Worm (Caenorhabditis elegans) whole organism, young adult: ENCODE data around the gene nspd-6.

Experiments used
- B0019.2 ChIP-seq: fragments of 200-800 bp; sonication (Bioruptor generic); conservative IDR thresholded peaks from 2 replicates; pipeline ENCODE4 v1.3.6; 2022; ENCODE audit warnings: missing genetic modification reagents, missing genetic modification characterization, missing compliant biosample characterization
- B0035.1 ChIP-seq: sonication (generic microtip); optimal IDR thresholded peaks from 2 replicates; lab custom pipeline; 2016; ENCODE audit warnings: missing genetic modification characterization, mild to moderate bottlenecking, missing compliant biosample characterization, missing genotype, missing genetic modification reagents
- B0261.1 ChIP-seq: sonication (generic microtip); optimal IDR thresholded peaks from 2 replicates; lab custom pipeline; 2016; ENCODE audit warnings: mild to moderate bottlenecking, missing genetic modification characterization, moderate library complexity, missing compliant biosample characterization
- F49E8.2 ChIP-seq: sonication (generic microtip); optimal IDR thresholded peaks from 3 replicates; lab custom pipeline; 2017; ENCODE audit warnings: missing genetic modification characterization, mild to moderate bottlenecking, missing compliant biosample characterization, antibody characterized with exemption, moderate library complexity; ENCODE audit not compliant: insufficient read depth
- T07F8.4 ChIP-seq: sonication (generic microtip); optimal IDR thresholded peaks from 2 replicates; lab custom pipeline; 2016; ENCODE audit warnings: mild to moderate bottlenecking, missing genetic modification characterization, moderate library complexity, missing compliant biosample characterization
- T26A5.8 ChIP-seq: sonication (generic microtip); optimal IDR thresholded peaks from 2 replicates; lab custom pipeline; 2016; ENCODE audit warnings: missing genetic modification characterization, missing compliant biosample characterization
- Y53F4B.3 ChIP-seq: fragments of 200-800 bp; sonication (Bioruptor generic); IDR thresholded peaks from 2 replicates; pipeline ENCODE4 v1.3.6; 2022; ENCODE audit warnings: missing genetic modification reagents, missing genetic modification characterization, missing compliant biosample characterization
- Y53G8AR.9 ChIP-seq: fragments of 200-800 bp; sonication (Bioruptor generic); conservative IDR thresholded peaks from 2 replicates; pipeline ENCODE4 v1.3.6; 2022; ENCODE audit warnings: missing genetic modification reagents, missing genetic modification characterization, missing compliant biosample characterization
- Y56A3A.18 ChIP-seq: fragments of 200-800 bp; sonication (Bioruptor generic); IDR thresholded peaks from 2 replicates; pipeline ENCODE4 v1.3.6; 2022; ENCODE audit warnings: missing genetic modification reagents, missing genetic modification characterization, missing compliant biosample characterization
- ama-1 ChIP-seq, 3 experiments: fragments of 150-350 bp in 1 of 3; sonication (generic microtip) in 2 of 3; optimal IDR thresholded peaks; 2 replicates each; lab custom pipeline; 2014 to 2018; ENCODE audit warnings: missing biosample characterization in 2 of 3, missing genetic modification characterization in 2 of 3, missing genetic modification reagents in 2 of 3
- aptf-2 ChIP-seq: fragments of 200-800 bp; sonication (Bioruptor generic); conservative IDR thresholded peaks from 2 replicates; pipeline ENCODE4 v1.3.6; 2022; ENCODE audit warnings: missing genetic modification reagents, missing genetic modification characterization, missing compliant biosample characterization
- atf-7 ChIP-seq: sonication (generic microtip); optimal IDR thresholded peaks from 2 replicates; lab custom pipeline; 2017; ENCODE audit warnings: mild to moderate bottlenecking, missing genetic modification characterization, missing compliant biosample characterization
- athp-1 ChIP-seq: sonication (generic microtip); optimal IDR thresholded peaks from 2 replicates; lab custom pipeline; 2017; ENCODE audit warnings: mild to moderate bottlenecking, missing genetic modification characterization, missing compliant biosample characterization
- attf-3 ChIP-seq: fragments of 200-800 bp; sonication (Bioruptor generic); conservative IDR thresholded peaks from 2 replicates; pipeline ENCODE4 v1.3.6; 2022; ENCODE audit warnings: missing genetic modification reagents, missing genetic modification characterization, missing compliant biosample characterization
- attf-6 ChIP-seq: fragments of 200-800 bp; sonication (Bioruptor generic); IDR thresholded peaks from 2 replicates; pipeline ENCODE4 v1.3.6; 2022; ENCODE audit warnings: missing genetic modification reagents, missing genetic modification characterization, missing compliant biosample characterization
- ccch-3 ChIP-seq: fragments of 200-800 bp; sonication (Bioruptor generic); optimal IDR thresholded peaks from 2 replicates; lab custom pipeline; 2018; ENCODE audit warnings: mild to moderate bottlenecking, missing genetic modification characterization, missing compliant biosample characterization
- ceh-27 ChIP-seq: fragments of 200-800 bp; sonication (Bioruptor generic); optimal IDR thresholded peaks from 2 replicates; lab custom pipeline; 2018; ENCODE audit warnings: mild to moderate bottlenecking, missing genetic modification characterization, moderate library complexity, missing compliant biosample characterization
- ceh-79 ChIP-seq: sonication (generic microtip); optimal IDR thresholded peaks from 2 replicates; lab custom pipeline; 2017; ENCODE audit warnings: mild to moderate bottlenecking, missing genetic modification characterization, missing compliant biosample characterization
- chd-7 ChIP-seq: sonication (generic microtip); optimal IDR thresholded peaks from 2 replicates; lab custom pipeline; 2016; ENCODE audit warnings: mild to moderate bottlenecking, missing genetic modification characterization, moderate library complexity, missing compliant biosample characterization
- dpff-1 ChIP-seq: sonication (generic microtip); optimal IDR thresholded peaks from 2 replicates; lab custom pipeline; 2017; ENCODE audit warnings: mild to moderate bottlenecking, missing genetic modification characterization, missing compliant biosample characterization
- efl-1 ChIP-seq: fragments of 150-350 bp; optimal IDR thresholded peaks from 2 replicates; lab custom pipeline; 2014; ENCODE audit warnings: missing biosample characterization, missing genetic modification reagents, missing genetic modification characterization
- egl-44 ChIP-seq: fragments of 200-800 bp; sonication (Bioruptor generic); IDR thresholded peaks from 2 replicates; pipeline ENCODE4 v1.3.6; 2022; ENCODE audit warnings: missing genetic modification reagents, missing genetic modification characterization, missing compliant biosample characterization
- egrh-3 ChIP-seq: fragments of 200-800 bp; sonication (Bioruptor generic); IDR thresholded peaks from 2 replicates; pipeline ENCODE4 v1.3.6; 2022; ENCODE audit warnings: missing genetic modification reagents, missing genetic modification characterization, missing compliant biosample characterization
- ekl-4 ChIP-seq: fragments of 200-800 bp; sonication (Bioruptor generic); IDR thresholded peaks from 2 replicates; pipeline ENCODE4 v1.3.6; 2022; ENCODE audit warnings: missing genetic modification reagents, missing genetic modification characterization, missing compliant biosample characterization
- ets-4 ChIP-seq: fragments of 200-800 bp; sonication (Bioruptor generic); optimal IDR thresholded peaks from 2 replicates; lab custom pipeline; 2018; ENCODE audit warnings: mild to moderate bottlenecking, missing genetic modification characterization, missing compliant biosample characterization
- fkh-3 ChIP-seq: sonication (generic microtip); optimal IDR thresholded peaks from 2 replicates; lab custom pipeline; 2016; ENCODE audit warnings: mild to moderate bottlenecking, missing genetic modification characterization, missing compliant biosample characterization
- gei-17 ChIP-seq: fragments of 200-800 bp; sonication (Bioruptor generic); optimal IDR thresholded peaks from 2 replicates; lab custom pipeline; 2018; ENCODE audit warnings: mild to moderate bottlenecking, missing genetic modification characterization, missing compliant biosample characterization
- lin-26 ChIP-seq: fragments of 200-800 bp; sonication (Bioruptor generic); IDR thresholded peaks from 2 replicates; pipeline ENCODE4 v1.3.6; 2022; ENCODE audit warnings: missing genetic modification reagents, missing genetic modification characterization, missing compliant biosample characterization
- lin-40 ChIP-seq: sonication (generic microtip); optimal IDR thresholded peaks from 2 replicates; lab custom pipeline; 2016; ENCODE audit warnings: missing genetic modification characterization, mild to moderate bottlenecking, missing compliant biosample characterization, missing genotype, missing genetic modification reagents
- lir-1 ChIP-seq: fragments of 200-800 bp; sonication (Bioruptor generic); conservative IDR thresholded peaks from 2 replicates; pipeline ENCODE4 v1.3.6; 2022; ENCODE audit warnings: missing genetic modification reagents, missing genetic modification characterization, missing compliant biosample characterization
- lsl-1 ChIP-seq: fragments of 200-800 bp; sonication (Bioruptor generic); optimal IDR thresholded peaks from 2 replicates; lab custom pipeline; 2018; ENCODE audit warnings: mild to moderate bottlenecking, missing genetic modification characterization, moderate library complexity, missing compliant biosample characterization
- mcd-1 ChIP-seq: fragments of 200-800 bp; sonication (Bioruptor generic); IDR thresholded peaks from 2 replicates; pipeline ENCODE4 v1.3.6; 2022; ENCODE audit warnings: missing genetic modification reagents, missing genetic modification characterization, missing compliant biosample characterization
- nfya-1 ChIP-seq: sonication (generic microtip); optimal IDR thresholded peaks from 2 replicates; lab custom pipeline; 2017; ENCODE audit warnings: antibody characterized with exemption, missing compliant biosample characterization, missing genetic modification characterization, borderline replicate concordance; ENCODE audit not compliant: insufficient read depth
- nhr-179 ChIP-seq: sonication (generic microtip); optimal IDR thresholded peaks from 2 replicates; lab custom pipeline; 2016; ENCODE audit warnings: mild to moderate bottlenecking, missing genetic modification characterization, missing compliant biosample characterization
- rec-8 ChIP-seq, 2 experiments: sonication (generic microtip); optimal IDR thresholded peaks; 2 replicates each; lab custom pipeline; 2016; ENCODE audit warnings: mild to moderate bottlenecking in 2 of 2, missing genetic modification characterization in 2 of 2, missing genetic modification reagents in 2 of 2, missing genotype in 2 of 2, missing biosample characterization in 1 of 2, missing compliant biosample characterization in 1 of 2, moderate library complexity in 1 of 2
- repo-1 ChIP-seq: sonication (generic microtip); optimal IDR thresholded peaks from 2 replicates; lab custom pipeline; 2017; ENCODE audit warnings: mild to moderate bottlenecking, missing genetic modification characterization, missing compliant biosample characterization
- rpc-1 ChIP-seq, 2 experiments: fragments of 150-350 bp in 1 of 2; sonication (generic microtip) in 1 of 2; optimal IDR thresholded peaks; 2 replicates each; lab custom pipeline; 2014 to 2018; ENCODE audit warnings: missing biosample characterization in 1 of 2, missing genetic modification characterization in 1 of 2, missing genetic modification reagents in 1 of 2, missing genotype in 1 of 2
- snpc-1.1 ChIP-seq: sonication (generic microtip); optimal IDR thresholded peaks from 2 replicates; lab custom pipeline; 2017; ENCODE audit warnings: missing genetic modification characterization, mild to moderate bottlenecking, missing compliant biosample characterization, antibody characterized with exemption, moderate library complexity, missing genotype, missing genetic modification reagents; ENCODE audit not compliant: insufficient read depth
- snpc-1.3 ChIP-seq: sonication (generic microtip); optimal IDR thresholded peaks from 2 replicates; lab custom pipeline; 2017; ENCODE audit warnings: missing genetic modification characterization, mild to moderate bottlenecking, missing compliant biosample characterization, antibody characterized with exemption, moderate library complexity, missing genotype, missing genetic modification reagents; ENCODE audit not compliant: insufficient read depth
- snpc-3.4 ChIP-seq: sonication (generic microtip); optimal IDR thresholded peaks from 2 replicates; lab custom pipeline; 2017; ENCODE audit warnings: missing genetic modification characterization, mild to moderate bottlenecking, missing compliant biosample characterization, antibody characterized with exemption, moderate library complexity, missing genotype, missing genetic modification reagents
- sptf-2 ChIP-seq: fragments of 200-800 bp; sonication (Bioruptor generic); optimal IDR thresholded peaks from 2 replicates; lab custom pipeline; 2018; ENCODE audit warnings: mild to moderate bottlenecking, missing genetic modification characterization, missing compliant biosample characterization
- tbx-9 ChIP-seq: sonication (generic microtip); optimal IDR thresholded peaks from 2 replicates; lab custom pipeline; 2016; ENCODE audit warnings: borderline replicate concordance, missing genetic modification characterization, inconsistent platforms, missing compliant biosample characterization
- tlf-1 ChIP-seq: fragments of 200-800 bp; sonication (Bioruptor generic); optimal IDR thresholded peaks from 2 replicates; lab custom pipeline; 2018; ENCODE audit warnings: mild to moderate bottlenecking, missing genetic modification characterization, missing compliant biosample characterization
- unc-130 ChIP-seq: sonication (generic microtip); optimal IDR thresholded peaks from 2 replicates; lab custom pipeline; 2016; ENCODE audit warnings: missing genetic modification reagents, missing genetic modification characterization, missing compliant biosample characterization
- zim-3 ChIP-seq: sonication (generic microtip); optimal IDR thresholded peaks from 2 replicates; lab custom pipeline; 2017; ENCODE audit warnings: mild to moderate bottlenecking, missing genetic modification characterization, moderate library complexity, missing compliant biosample characterization
- ztf-3 ChIP-seq: fragments of 200-800 bp; sonication (Bioruptor generic); optimal IDR thresholded peaks from 2 replicates; lab custom pipeline; 2018; ENCODE audit warnings: mild to moderate bottlenecking, missing genetic modification characterization, missing compliant biosample characterization
- ztf-6 ChIP-seq: fragments of 200-800 bp; sonication (Bioruptor generic); IDR thresholded peaks from 2 replicates; pipeline ENCODE4 v1.3.6; 2022; ENCODE audit warnings: missing genetic modification reagents, missing genetic modification characterization, missing compliant biosample characterization

The nspd-6 gene

ce11 chrIV:5183755-5184166 is 18.2 kb upstream of the nspd-6 start, which contains the start of gene W03F8.4 (continued):
- TF ChIP-seq rpc-1 (optimal IDR thresholded peaks at IDR 0.05; lab: Kevin White, UChicago): no peak
- no peak for TF ChIP-seq rpc-1 (tag; optimal IDR thresholded peaks at IDR 0.05; lab: Kevin White, UChicago)
- TF ChIP-seq B0019.2 (GFP tag; lab: Robert Waterston, UW): no peak; the same call in 1 of the 2 replicates
- TF ChIP-seq ztf-3: no peak
- peak; percentile 85 for TF ChIP-seq ceh-27 (GFP tag; lab: Kevin White, UChicago)
- TF ChIP-seq chd-7 (tag; lab: Kevin White, UChicago): peak; percentile 36
- TF ChIP-seq efl-1: peak; percentile 91
- TF ChIP-seq fkh-3 (tag; lab: Kevin White, UChicago): no peak
- no peak for TF ChIP-seq rec-8 (tag; optimal IDR thresholded peaks at IDR 0.05; lab: Kevin White, UChicago)
- peak; percentile 41 for TF ChIP-seq athp-1
- TF ChIP-seq ztf-6 (GFP tag; lab: Robert Waterston, UW): no peak
- TF ChIP-seq nfya-1 (tag; lab: Kevin White, UChicago): no peak
- TF ChIP-seq Y53G8AR.9: peak; percentile 94
- no peak for TF ChIP-seq ets-4 (GFP tag; lab: Kevin White, UChicago)
- peak; percentile 76 for TF ChIP-seq snpc-1.1 (tag; lab: Kevin White, UChicago)
- TF ChIP-seq B0261.1 (tag; lab: Kevin White, UChicago): peak; percentile 0
- peak; percentile 25 for TF ChIP-seq zim-3
- TF ChIP-seq sptf-2 (GFP tag; lab: Kevin White, UChicago): no peak
- no peak for TF ChIP-seq dpff-1 (tag; lab: Kevin White, UChicago)
- peak; percentile 29 for TF ChIP-seq F49E8.2 (tag; lab: Kevin White, UChicago)
- peak; percentile 94 for TF ChIP-seq mcd-1 (GFP tag; lab: Robert Waterston, UW)
- peak; percentile 89 for TF ChIP-seq snpc-1.3 (tag; lab: Kevin White, UChicago)
- no peak for TF ChIP-seq B0035.1
- no peak for TF ChIP-seq tbx-9 (tag; lab: Kevin White, UChicago)
- peak; percentile 91 for TF ChIP-seq tlf-1 (GFP tag; lab: Kevin White, UChicago)
- peak; percentile 83; the same call in 1 of the 2 replicates for TF ChIP-seq Y56A3A.18
- no peak for TF ChIP-seq T26A5.8
- no peak for TF ChIP-seq aptf-2 (GFP tag; lab: Robert Waterston, UW)
- TF ChIP-seq lin-40 (tag; lab: Kevin White, UChicago): peak; percentile 94
- peak; percentile 47 for TF ChIP-seq unc-130 (GFP tag; lab: Kevin White, UChicago)
- peak; percentile 77 for TF ChIP-seq lir-1
- TF ChIP-seq egl-44: no peak
- no peak; the same call in 1 of the 2 replicates for TF ChIP-seq Y53F4B.3 (GFP tag; lab: Robert Waterston, UW)
- TF ChIP-seq lin-26 (GFP tag; lab: Robert Waterston, UW): 0 out of 2 replicates have a peak, but pooled peaks have one; percentile 35
- TF ChIP-seq T07F8.4 (tag; lab: Kevin White, UChicago): no peak
- no peak for TF ChIP-seq ceh-79 (tag; lab: Kevin White, UChicago)
- TF ChIP-seq gei-17: peak; percentile 70
- TF ChIP-seq ccch-3 (GFP tag; lab: Kevin White, UChicago): no peak
- TF ChIP-seq ama-1 (optimal IDR thresholded peaks at IDR 0.05; lab: Kevin White, UChicago): no peak
- no peak for TF ChIP-seq ama-1 (GFP tag; optimal IDR thresholded peaks at IDR 0.05; lab: Kevin White, UChicago)
- peak; percentile 78 for TF ChIP-seq lsl-1 (GFP tag; lab: Kevin White, UChicago)
- peak; percentile 88 for TF ChIP-seq attf-6
- TF ChIP-seq atf-7 (tag; lab: Kevin White, UChicago): peak; percentile 42
- peak; percentile 66 for TF ChIP-seq snpc-3.4 (tag; lab: Kevin White, UChicago)
- TF ChIP-seq ekl-4 (GFP tag; lab: Robert Waterston, UW): peak; percentile 93
- TF ChIP-seq egrh-3 (GFP tag; lab: Robert Waterston, UW): no peak
- peak; percentile 84 for TF ChIP-seq repo-1 (tag; lab: Kevin White, UChicago)
- peak; percentile 73 for TF ChIP-seq attf-3 (GFP tag; lab: Robert Waterston, UW)
- no peak for TF ChIP-seq nhr-179
